Worm (Caenorhabditis elegans) whole organism, late embryonic: ENCODE measurements around the gene Y54G2A.49.

Experiments used
- C08G9.2 ChIP-seq: sonication (generic microtip); optimal IDR thresholded peaks from 2 replicates; lab custom pipeline; 2016; ENCODE audit warnings: mild to moderate bottlenecking, missing genetic modification characterization, moderate library complexity, missing compliant biosample characterization
- C38D4.7 ChIP-seq: fragments of 200-800 bp; sonication (Bioruptor generic); optimal IDR thresholded peaks from 2 replicates; lab custom pipeline; 2018; ENCODE audit warnings: mild to moderate bottlenecking, missing genetic modification characterization, moderate library complexity, missing compliant biosample characterization
- K02D7.2 ChIP-seq: sonication (generic microtip); optimal IDR thresholded peaks from 2 replicates; lab custom pipeline; 2017; ENCODE audit warnings: mild to moderate bottlenecking, missing genetic modification characterization, missing compliant biosample characterization
- T23F11.4 ChIP-seq: fragments of 200-800 bp; sonication (Bioruptor generic); optimal IDR thresholded peaks from 2 replicates; lab custom pipeline; 2018; ENCODE audit warnings: mild to moderate bottlenecking, missing genetic modification characterization, missing compliant biosample characterization
- ahr-1 ChIP-seq: sonication (generic microtip); optimal IDR thresholded peaks from 2 replicates; lab custom pipeline; 2016; ENCODE audit warnings: missing genetic modification characterization, missing compliant biosample characterization
- ceh-14 ChIP-seq: sonication (generic microtip); optimal IDR thresholded peaks from 2 replicates; lab custom pipeline; 2016; ENCODE audit warnings: missing genotype, missing genetic modification characterization, missing compliant biosample characterization
- ceh-2 ChIP-seq: sonication (generic microtip); optimal IDR thresholded peaks from 2 replicates; lab custom pipeline; 2016; ENCODE audit warnings: missing genotype, missing genetic modification characterization, missing compliant biosample characterization
- ceh-22 ChIP-seq: sonication (generic microtip); optimal IDR thresholded peaks from 2 replicates; lab custom pipeline; 2017; ENCODE audit warnings: missing biosample characterization, missing genetic modification characterization
- ceh-24 ChIP-seq: sonication (generic microtip); optimal IDR thresholded peaks from 2 replicates; lab custom pipeline; 2016; ENCODE audit warnings: mild to moderate bottlenecking, missing genetic modification characterization, missing compliant biosample characterization
- ceh-31 ChIP-seq: sonication (generic microtip); optimal IDR thresholded peaks from 2 replicates; lab custom pipeline; 2016; ENCODE audit warnings: missing genetic modification characterization, missing compliant biosample characterization
- ceh-34 ChIP-seq: sonication (generic microtip); optimal IDR thresholded peaks from 2 replicates; lab custom pipeline; 2016; ENCODE audit warnings: mild to moderate bottlenecking, missing genetic modification characterization, missing compliant biosample characterization
- ceh-45 ChIP-seq: fragments of 200-800 bp; sonication (Bioruptor generic); IDR thresholded peaks from 2 replicates; pipeline ENCODE4 v1.3.6; 2022; ENCODE audit warnings: missing genetic modification reagents, missing genetic modification characterization, missing compliant biosample characterization
- ceh-48 ChIP-seq: sonication (generic microtip); optimal IDR thresholded peaks from 2 replicates; lab custom pipeline; 2016; ENCODE audit warnings: missing genetic modification characterization, inconsistent platforms, missing compliant biosample characterization
- ceh-6 ChIP-seq: fragments of 200-800 bp; sonication (Bioruptor generic); optimal IDR thresholded peaks from 2 replicates; lab custom pipeline; 2018; ENCODE audit warnings: mild to moderate bottlenecking, missing genetic modification characterization, missing compliant biosample characterization
- ceh-9 ChIP-seq: sonication (generic microtip); optimal IDR thresholded peaks from 2 replicates; lab custom pipeline; 2016; ENCODE audit warnings: mild to moderate bottlenecking, missing genetic modification characterization, inconsistent platforms, missing compliant biosample characterization
- dmd-4 ChIP-seq: sonication (generic microtip); optimal IDR thresholded peaks from 2 replicates; lab custom pipeline; 2016; ENCODE audit warnings: borderline replicate concordance, missing genetic modification characterization, missing compliant biosample characterization
- dve-1 ChIP-seq: sonication (generic microtip); optimal IDR thresholded peaks from 2 replicates; lab custom pipeline; 2017; ENCODE audit warnings: antibody characterized with exemption, mild to moderate bottlenecking, missing genetic modification characterization, missing compliant biosample characterization
- elt-2 ChIP-seq: sonication (generic microtip); optimal IDR thresholded peaks from 2 replicates; lab custom pipeline; 2016; ENCODE audit warnings: missing genetic modification reagents, missing genetic modification characterization, missing compliant biosample characterization
- ets-4 ChIP-seq: sonication (generic microtip); optimal IDR thresholded peaks from 2 replicates; lab custom pipeline; 2016; ENCODE audit warnings: missing genetic modification characterization, missing compliant biosample characterization
- fax-1 ChIP-seq: sonication (generic microtip); optimal IDR thresholded peaks from 2 replicates; lab custom pipeline; 2016; ENCODE audit warnings: missing genotype, missing genetic modification characterization, missing compliant biosample characterization
- fkh-6 ChIP-seq: sonication (generic microtip); optimal IDR thresholded peaks from 2 replicates; lab custom pipeline; 2016; ENCODE audit warnings: missing genetic modification characterization, missing compliant biosample characterization
- madf-2 ChIP-seq: sonication (generic microtip); optimal IDR thresholded peaks from 2 replicates; lab custom pipeline; 2017; ENCODE audit warnings: missing genetic modification characterization, missing compliant biosample characterization
- mec-3 ChIP-seq: sonication (generic microtip); optimal IDR thresholded peaks from 2 replicates; lab custom pipeline; 2016; ENCODE audit warnings: borderline replicate concordance, missing genetic modification characterization, missing compliant biosample characterization
- nfya-1 ChIP-seq: sonication (generic microtip); optimal IDR thresholded peaks from 2 replicates; lab custom pipeline; 2017; ENCODE audit warnings: missing genetic modification characterization, mild to moderate bottlenecking, missing compliant biosample characterization, antibody characterized with exemption, moderate library complexity
- pag-3 ChIP-seq: sonication (generic microtip); optimal IDR thresholded peaks from 2 replicates; lab custom pipeline; 2016; ENCODE audit warnings: missing compliant biosample characterization, missing genetic modification characterization, borderline replicate concordance
- pat-9 ChIP-seq: fragments of 200-800 bp; sonication (Bioruptor generic); optimal IDR thresholded peaks from 2 replicates; lab custom pipeline; 2018; ENCODE audit warnings: mild to moderate bottlenecking, missing genetic modification characterization, moderate library complexity, missing compliant biosample characterization
- pax-1 ChIP-seq: fragments of 150-350 bp; optimal IDR thresholded peaks from 2 replicates; lab custom pipeline; 2014; ENCODE audit warnings: missing biosample characterization, missing genetic modification characterization
- ref-2 ChIP-seq: sonication (generic microtip); optimal IDR thresholded peaks from 2 replicates; lab custom pipeline; 2016; ENCODE audit warnings: missing genetic modification characterization, missing compliant biosample characterization
- syd-9 ChIP-seq: sonication (generic microtip); optimal IDR thresholded peaks from 2 replicates; lab custom pipeline; 2016; ENCODE audit warnings: mild to moderate bottlenecking, missing genetic modification characterization, moderate library complexity, missing compliant biosample characterization
- ttx-3 ChIP-seq: sonication (generic microtip); optimal IDR thresholded peaks from 2 replicates; lab custom pipeline; 2016; ENCODE audit warnings: missing genetic modification reagents, missing genetic modification characterization, missing compliant biosample characterization
- unc-42 ChIP-seq: sonication (generic microtip); optimal IDR thresholded peaks from 2 replicates; lab custom pipeline; 2016; ENCODE audit warnings: missing genotype, missing genetic modification characterization, missing compliant biosample characterization
- unc-55 ChIP-seq: sonication (generic microtip); optimal IDR thresholded peaks from 2 replicates; lab custom pipeline; 2017; ENCODE audit warnings: missing biosample characterization, missing genetic modification reagents, missing genetic modification characterization
- zip-5 ChIP-seq: sonication (generic microtip); optimal IDR thresholded peaks from 2 replicates; lab custom pipeline; 2016; ENCODE audit warnings: missing genetic modification characterization, missing compliant biosample characterization

Y54G2A.49 gene

DNA sequence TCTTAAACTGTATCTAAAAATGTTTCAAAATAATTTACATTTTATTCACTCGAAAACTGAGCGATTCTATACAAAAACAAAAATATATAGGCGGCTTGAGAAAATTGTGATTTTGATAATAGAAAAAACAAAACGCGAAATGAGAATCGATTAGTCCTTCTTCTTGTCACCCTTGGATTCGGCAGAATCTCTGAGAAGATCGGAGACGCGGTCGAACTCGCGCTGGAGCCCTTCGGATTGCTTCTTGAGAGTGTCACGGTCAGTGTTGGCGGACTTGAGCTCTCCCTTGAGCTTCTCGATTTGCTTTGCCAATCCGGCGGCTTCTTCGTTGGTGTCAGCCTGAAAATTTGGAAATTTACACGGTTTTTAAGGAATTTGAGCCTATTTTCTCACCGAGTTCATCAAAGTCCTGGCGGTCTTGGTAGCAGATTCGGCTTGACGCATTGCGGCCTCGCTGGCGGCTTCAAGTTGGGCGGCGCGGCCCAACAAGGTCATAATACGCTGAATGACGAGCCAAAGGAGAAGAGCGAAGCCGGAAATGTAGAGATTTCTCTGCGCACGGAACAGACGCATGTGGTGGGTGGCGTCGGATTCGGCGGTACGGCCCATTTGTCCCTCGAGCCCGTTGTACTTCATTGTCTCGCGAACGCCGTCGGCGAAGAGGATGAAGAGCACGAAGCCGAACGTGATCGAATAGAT is 38.6 kb upstream of the Y54G2A.49 start:
- TF ChIP-seq ceh-31 (no peak), ceh-24 (tag; lab: Kevin White, UChicago) (no peak), ceh-9 (tag; lab: Kevin White, UChicago) (no peak), C38D4.7 (no peak), ref-2 (tag; lab: Kevin White, UChicago) (peak; percentile 42), ceh-48 (tag; lab: Kevin White, UChicago) (no peak), pag-3 (tag; lab: Kevin White, UChicago) (no peak), ceh-22 (no peak), ttx-3 (no peak), dmd-4 (tag; lab: Kevin White, UChicago) (peak; percentile 47), pax-1 (no peak)

DNA sequence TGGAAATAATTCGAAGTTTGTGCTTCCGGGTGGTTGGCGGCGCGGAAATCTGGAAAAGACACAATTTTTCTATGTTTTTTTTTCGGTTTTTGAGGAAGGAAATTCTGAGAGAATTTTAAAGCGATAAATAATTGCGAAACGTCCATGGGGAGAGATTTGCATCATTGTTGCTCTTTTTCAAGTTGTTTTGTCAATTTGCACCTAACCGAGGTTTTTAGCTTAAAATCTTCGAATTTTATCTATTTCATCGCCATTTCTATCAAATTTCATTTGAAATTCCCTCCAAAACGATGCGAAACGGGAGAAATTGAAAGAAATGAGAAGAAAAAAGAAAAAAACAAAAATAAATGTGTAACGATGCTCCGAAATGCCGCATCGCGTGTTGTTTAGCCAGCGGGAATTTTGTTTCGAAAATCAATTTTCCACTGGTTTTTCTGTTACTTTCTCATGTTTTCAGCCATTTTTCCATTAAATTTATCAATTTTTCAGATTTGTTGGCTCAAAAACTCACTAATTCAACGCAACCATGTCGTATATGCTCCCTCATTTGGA is 37.4 kb upstream of the Y54G2A.49 start, which contains the start of the genes nprt-1 and dib-1:
nprt-1 (minus strand) TSS at position 51 of the 552 bp plus-strand sequence.
dib-1 (plus strand) TSS at position 482 of the 552 bp plus-strand sequence.
- TF ChIP-seq elt-2 (tag; lab: Kevin White, UChicago) (no peak), nfya-1 (peak; percentile 52), ceh-48 (tag; lab: Kevin White, UChicago) (peak; percentile 11), unc-42 (tag; lab: Kevin White, UChicago) (peak; percentile 31)
- TF ChIP-seq, all 69 proteins: peak for 3

DNA sequence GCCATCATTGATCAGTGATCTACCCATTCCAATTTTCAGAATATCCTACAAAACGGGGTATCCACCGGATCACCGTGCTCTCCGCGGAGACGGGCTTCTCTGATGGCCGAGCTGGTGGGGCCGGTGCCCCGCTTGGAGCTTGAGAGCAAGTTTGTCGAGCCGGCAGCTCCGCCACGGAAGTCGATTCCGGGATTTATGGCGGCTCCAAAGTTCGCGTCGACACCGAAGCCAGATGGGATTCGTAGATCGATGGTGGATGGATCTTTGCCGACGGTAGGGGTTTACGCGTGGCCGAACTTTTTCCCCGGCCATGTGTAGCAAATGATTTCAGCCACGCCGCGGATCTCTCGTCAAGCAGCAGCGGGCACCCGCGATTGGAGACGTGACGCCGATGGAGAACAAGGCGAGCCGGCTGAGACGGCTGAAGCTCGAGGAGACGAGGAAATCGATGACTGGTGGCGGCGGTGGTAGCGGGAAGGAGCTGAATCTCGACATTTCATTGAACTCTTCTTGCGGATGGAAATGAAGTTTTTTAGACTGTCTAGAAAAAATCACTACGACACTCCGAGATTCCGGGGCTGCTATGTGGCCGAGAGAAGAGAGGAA is 35.5 kb upstream of the Y54G2A.49 start:
- no peak for TF ChIP-seq zip-5
- peak; percentile 7 for TF ChIP-seq ref-2 (tag; lab: Kevin White, UChicago)

DNA sequence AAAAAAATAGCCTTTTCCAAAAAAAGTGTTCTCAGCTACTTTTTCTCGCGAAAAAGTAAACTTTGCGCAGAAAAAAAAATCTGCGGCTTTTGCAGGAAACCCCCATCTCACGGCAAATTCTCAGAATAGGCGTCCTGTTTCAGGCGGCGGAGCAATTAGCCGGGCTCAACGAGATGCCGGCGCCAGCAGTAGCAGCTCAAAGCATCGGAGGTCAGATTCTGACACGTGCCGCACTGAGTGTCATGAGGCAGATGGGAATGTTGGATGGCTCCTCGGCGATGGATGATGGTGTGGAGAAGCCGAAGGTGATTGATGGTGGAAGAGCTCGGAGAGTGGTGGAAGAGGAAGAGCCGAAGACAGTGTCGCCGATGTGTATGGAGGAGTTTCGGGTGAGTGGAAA is 34.2 kb upstream of the Y54G2A.49 start:
- TF ChIP-seq K02D7.2 (tag; lab: Kevin White, UChicago), result no peak
- TF ChIP-seq mec-3, result peak; percentile 13
- TF ChIP-seq dve-1 (tag; lab: Kevin White, UChicago), result no peak
- TF ChIP-seq pat-9 (tag; lab: Kevin White, UChicago), result no peak
- TF ChIP-seq unc-55 (GFP tag; lab: Kevin White, UChicago), result no peak

ce11 chrIV:2886655-2887054 is 33.6 kb upstream of the Y54G2A.49 start, which contains the start of gene dml-1:
dml-1 (plus strand) TSS chrIV:2886955.
- TF ChIP-seq ceh-22 (no peak), nfya-1 (peak; percentile 64)
- TF ChIP-seq, all 69 proteins: peak for 1

ce11 chrIV:2885260-2885659 is 32.2 kb upstream of the Y54G2A.49 start:
- no peak for TF ChIP-seq ceh-31
- TF ChIP-seq unc-55 (GFP tag; lab: Kevin White, UChicago), result peak; percentile 20
- no peak for TF ChIP-seq ceh-6
- no peak for TF ChIP-seq C08G9.2 (tag; lab: Kevin White, UChicago)
- TF ChIP-seq ref-2 (tag; lab: Kevin White, UChicago), result no peak
- TF ChIP-seq ceh-2 (tag; lab: Kevin White, UChicago), result no peak

DNA sequence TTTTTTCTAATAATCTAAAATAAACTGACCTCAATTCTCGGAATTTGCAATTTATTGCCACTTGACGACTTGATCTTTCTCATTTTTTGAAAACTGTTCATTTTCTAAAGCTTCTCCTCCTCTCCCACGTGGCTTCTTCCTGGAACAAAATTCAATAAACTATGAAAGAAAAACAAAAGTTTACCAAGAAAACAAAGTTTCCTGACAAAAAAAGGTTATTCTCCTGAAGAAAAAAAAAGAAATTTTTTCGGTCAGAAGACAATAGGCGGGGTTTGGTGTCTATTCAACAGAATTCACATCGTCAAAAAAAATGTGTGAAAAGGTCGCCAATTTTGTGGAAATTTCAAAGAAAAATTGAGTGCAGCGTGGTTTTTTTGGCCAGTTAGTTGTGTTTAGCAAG is 11.7 kb upstream of the Y54G2A.49 start, which contains the start of gene Y54G2A.16:
Y54G2A.16 (minus strand) TSS at position 101 of the 400 bp plus-strand sequence.
- TF ChIP-seq ceh-24 (tag; lab: Kevin White, UChicago), result no peak
- no peak for TF ChIP-seq ceh-2 (tag; lab: Kevin White, UChicago)
- TF ChIP-seq ets-4 (tag; lab: Kevin White, UChicago), result no peak
- no peak for TF ChIP-seq madf-2
- TF ChIP-seq ceh-34, result no peak
- TF ChIP-seq ceh-45 (GFP tag; lab: Robert Waterston, UW), result no peak
- TF ChIP-seq unc-42 (tag; lab: Kevin White, UChicago), result no peak
- TF ChIP-seq fkh-6 (tag; lab: Kevin White, UChicago), result no peak
- TF ChIP-seq fax-1, result no peak
- TF ChIP-seq ahr-1 (tag; lab: Kevin White, UChicago), result no peak
- no peak for TF ChIP-seq T23F11.4
- TF ChIP-seq syd-9 (tag; lab: Kevin White, UChicago), result no peak
- no peak for TF ChIP-seq ceh-14 (tag; lab: Kevin White, UChicago)
